Worm (Caenorhabditis elegans) whole organism, early embryonic: Measurements from ENCODE around the gene T11F8.4.
"Not testable (repeated sequence)": the region's sequence is repeated elsewhere in the genome, so short reads cannot be mapped to it uniquely, and the experiment has no call there.

Source experiments
- B0310.2 ChIP-seq: sonication (generic microtip); optimal IDR thresholded peaks from 2 replicates; lab custom pipeline; 2016; ENCODE audit warnings: mild to moderate bottlenecking, missing genetic modification characterization, missing compliant biosample characterization
- F13C5.2 ChIP-seq: sonication (generic microtip); optimal IDR thresholded peaks from 2 replicates; lab custom pipeline; 2017; ENCODE audit warnings: mild to moderate bottlenecking, missing genetic modification characterization, inconsistent platforms, missing compliant biosample characterization
- aly-1 ChIP-seq: sonication (generic microtip); optimal IDR thresholded peaks from 2 replicates; lab custom pipeline; 2016; ENCODE audit warnings: missing genetic modification characterization, missing compliant biosample characterization
- ama-1 ChIP-seq: fragments of 150-350 bp; optimal IDR thresholded peaks from 2 replicates; lab custom pipeline; 2014
- ceh-13 ChIP-seq: fragments of 200-800 bp; sonication (Bioruptor generic); optimal IDR thresholded peaks from 2 replicates; lab custom pipeline; 2018; ENCODE audit warnings: mild to moderate bottlenecking, missing genetic modification characterization, missing compliant biosample characterization
- ceh-36 ChIP-seq: sonication (generic microtip); optimal IDR thresholded peaks from 2 replicates; lab custom pipeline; 2016; ENCODE audit warnings: missing genetic modification characterization, inconsistent platforms, missing compliant biosample characterization
- ets-7 ChIP-seq: sonication (generic microtip); optimal IDR thresholded peaks from 2 replicates; lab custom pipeline; 2016; ENCODE audit warnings: missing genotype, missing genetic modification characterization, missing compliant biosample characterization
- flt-1 ChIP-seq: fragments of 200-800 bp; sonication (Bioruptor generic); IDR thresholded peaks from 2 replicates; pipeline ENCODE4 v1.3.6; 2022; ENCODE audit warnings: missing genetic modification characterization, missing compliant biosample characterization
- hmbx-1 ChIP-seq: sonication (generic microtip); optimal IDR thresholded peaks from 2 replicates; lab custom pipeline; 2016; ENCODE audit warnings: mild to moderate bottlenecking, missing genetic modification characterization, missing compliant biosample characterization
- hmg-4 ChIP-seq: fragments of 200-800 bp; sonication (Bioruptor generic); optimal IDR thresholded peaks from 2 replicates; lab custom pipeline; 2018; ENCODE audit warnings: mild to moderate bottlenecking, missing genetic modification characterization, missing compliant biosample characterization
- hnd-1 ChIP-seq: sonication (generic microtip); optimal IDR thresholded peaks from 2 replicates; lab custom pipeline; 2016; ENCODE audit warnings: missing genetic modification characterization, missing compliant biosample characterization
- pes-1 ChIP-seq: fragments of 200-800 bp; sonication (Bioruptor generic); IDR thresholded peaks from 2 replicates; pipeline ENCODE4 v1.3.6; 2022; ENCODE audit warnings: missing genetic modification reagents, missing genetic modification characterization, missing compliant biosample characterization
- scrt-1 ChIP-seq: fragments of 200-800 bp; sonication (Bioruptor generic); IDR thresholded peaks from 2 replicates; pipeline ENCODE4 v1.3.6; 2022; ENCODE audit warnings: missing genetic modification characterization, missing compliant biosample characterization
- sea-1 ChIP-seq: fragments of 200-800 bp; sonication (Bioruptor generic); conservative IDR thresholded peaks from 2 replicates; pipeline ENCODE4 v1.3.6; 2022; ENCODE audit warnings: missing genetic modification characterization, missing compliant biosample characterization
- tbx-11 ChIP-seq: fragments of 200-800 bp; sonication (Bioruptor generic); IDR thresholded peaks from 2 replicates; pipeline ENCODE4 v1.3.6; 2022; ENCODE audit warnings: missing genetic modification characterization, missing compliant biosample characterization
- tbx-37 ChIP-seq: fragments of 200-800 bp; sonication (Bioruptor generic); conservative IDR thresholded peaks from 2 replicates; pipeline ENCODE4 v1.3.6; 2022; ENCODE audit warnings: missing genetic modification reagents, missing genetic modification characterization, missing compliant biosample characterization
- tra-4 ChIP-seq: sonication (generic microtip); optimal IDR thresholded peaks from 2 replicates; lab custom pipeline; 2017; ENCODE audit warnings: missing genetic modification characterization, missing compliant biosample characterization

Gene T11F8.4

DNA sequence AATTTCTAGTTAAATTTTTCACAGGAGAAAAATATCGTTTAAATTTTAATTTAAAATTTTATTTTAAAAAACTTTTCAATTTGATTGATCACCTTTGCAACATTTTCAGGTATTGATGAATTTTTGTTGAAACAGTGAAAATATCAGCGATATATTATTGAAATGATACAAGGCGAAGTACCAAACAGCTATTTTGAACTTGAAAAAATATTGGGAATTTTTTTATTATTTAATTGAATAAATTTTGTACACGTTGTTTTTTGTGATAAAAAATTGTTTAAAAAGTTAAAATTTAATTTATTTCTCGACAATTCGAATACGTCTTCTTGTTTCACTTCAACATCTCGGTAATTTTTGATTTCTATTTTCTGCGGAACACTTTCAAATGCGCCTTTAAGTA, 17.3 kb upstream of the T11F8.4 start, which contains the start of gene B0273.1:
B0273.1 (plus strand) TSS at position 301 of the 400 bp plus-strand sequence.
- no peak for TF ChIP-seq ets-7 (tag; lab: Kevin White, UChicago)
- no peak for TF ChIP-seq F13C5.2
- TF ChIP-seq aly-1 (tag; lab: Kevin White, UChicago), result no peak
- TF ChIP-seq hnd-1 (tag; lab: Kevin White, UChicago), result no peak
- no peak for TF ChIP-seq scrt-1 (GFP tag; lab: Robert Waterston, UW)
- no peak for TF ChIP-seq sea-1
- TF ChIP-seq pes-1, result no peak
- TF ChIP-seq ama-1 (lab: Kevin White, UChicago), result no peak
- no peak for TF ChIP-seq tbx-37 (GFP tag; lab: Robert Waterston, UW)
- TF ChIP-seq ceh-13, result no peak
- no peak for TF ChIP-seq flt-1 (GFP tag; lab: Robert Waterston, UW)
- TF ChIP-seq ceh-36, result no peak
- no peak for TF ChIP-seq tbx-11 (GFP tag; lab: Robert Waterston, UW)

DNA sequence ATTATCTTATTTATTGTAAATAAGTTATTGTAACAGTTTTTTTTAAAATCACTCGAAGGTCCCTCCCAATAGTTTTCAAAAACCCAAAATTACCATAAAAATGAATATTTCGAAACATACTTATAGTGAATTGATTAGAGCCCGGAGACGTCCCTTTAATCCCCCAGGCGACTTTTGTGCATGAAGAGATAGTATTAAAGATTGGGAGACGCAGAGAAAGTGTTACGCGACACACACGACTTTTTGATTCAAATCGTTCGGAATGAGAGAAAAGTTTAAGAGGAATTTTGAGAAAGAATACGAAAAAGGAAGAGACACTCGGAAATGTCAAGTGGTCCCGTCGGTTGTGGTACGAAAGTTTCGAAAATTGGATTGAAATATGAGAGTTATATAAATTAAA, 16.8 kb upstream of the T11F8.4 start:
- TF ChIP-seq sea-1, result no peak
- no peak for TF ChIP-seq pes-1
- no peak for TF ChIP-seq tbx-11 (GFP tag; lab: Robert Waterston, UW)
- TF ChIP-seq tbx-37 (GFP tag; lab: Robert Waterston, UW), result no peak
- no peak for TF ChIP-seq aly-1 (tag; lab: Kevin White, UChicago)

DNA sequence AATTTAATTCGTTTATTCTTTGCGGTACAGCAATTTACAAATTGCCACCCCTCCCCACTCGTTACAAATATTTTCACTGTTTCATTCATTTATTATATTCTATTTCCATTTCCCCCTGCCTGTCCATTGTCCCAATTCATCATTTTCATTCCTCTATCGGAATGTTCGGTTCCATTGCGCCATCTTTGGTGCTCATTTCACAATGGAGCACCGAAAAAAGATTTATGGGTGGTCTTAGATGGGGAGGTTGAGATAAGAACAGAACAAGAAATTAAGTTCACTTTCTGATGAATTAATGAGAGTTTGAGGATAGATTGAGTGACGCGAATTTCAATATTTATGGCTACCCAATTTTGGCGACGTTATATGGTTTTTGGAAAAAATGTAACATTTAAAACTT, 15.8 kb upstream of the T11F8.4 start:
- TF ChIP-seq pes-1, result no peak
- no peak for TF ChIP-seq aly-1 (tag; lab: Kevin White, UChicago)
- no peak for TF ChIP-seq ets-7 (tag; lab: Kevin White, UChicago)
- no peak for TF ChIP-seq ama-1 (lab: Kevin White, UChicago)
- TF ChIP-seq ceh-13, result no peak
- TF ChIP-seq tbx-11 (GFP tag; lab: Robert Waterston, UW), result no peak
- TF ChIP-seq ceh-36, result no peak
- TF ChIP-seq flt-1 (GFP tag; lab: Robert Waterston, UW), result no peak
- TF ChIP-seq hmbx-1 (tag; lab: Kevin White, UChicago), result no peak
- TF ChIP-seq hmg-4 (GFP tag; lab: Kevin White, UChicago), result no peak

DNA sequence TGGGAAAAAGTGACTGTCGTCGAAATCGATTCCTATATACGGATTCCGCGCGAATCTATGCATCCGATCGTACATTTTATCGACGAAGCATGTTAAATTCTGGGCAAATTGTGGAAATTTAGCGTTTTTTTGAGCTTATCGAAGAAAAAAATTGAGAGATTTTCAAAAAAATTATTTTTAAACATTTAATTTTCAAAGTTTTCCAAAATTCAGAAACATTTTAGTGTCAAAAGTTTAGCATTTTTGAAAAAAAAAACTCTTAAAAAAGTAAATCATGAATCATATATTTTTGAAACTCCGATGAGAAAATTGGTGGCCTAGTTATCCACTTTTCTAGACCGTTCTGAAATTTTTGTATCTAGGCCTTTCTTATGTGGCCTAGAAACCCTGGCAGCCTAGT, 14.7 kb upstream of the T11F8.4 start, which contains the start of gene B0273.115:
B0273.115 (minus strand) TSS at position 101 of the 400 bp plus-strand sequence.
- not testable (repeated sequence) for TF ChIP-seq scrt-1 (GFP tag; lab: Robert Waterston, UW); hnd-1 (tag; lab: Kevin White, UChicago); aly-1 (tag; lab: Kevin White, UChicago)

DNA sequence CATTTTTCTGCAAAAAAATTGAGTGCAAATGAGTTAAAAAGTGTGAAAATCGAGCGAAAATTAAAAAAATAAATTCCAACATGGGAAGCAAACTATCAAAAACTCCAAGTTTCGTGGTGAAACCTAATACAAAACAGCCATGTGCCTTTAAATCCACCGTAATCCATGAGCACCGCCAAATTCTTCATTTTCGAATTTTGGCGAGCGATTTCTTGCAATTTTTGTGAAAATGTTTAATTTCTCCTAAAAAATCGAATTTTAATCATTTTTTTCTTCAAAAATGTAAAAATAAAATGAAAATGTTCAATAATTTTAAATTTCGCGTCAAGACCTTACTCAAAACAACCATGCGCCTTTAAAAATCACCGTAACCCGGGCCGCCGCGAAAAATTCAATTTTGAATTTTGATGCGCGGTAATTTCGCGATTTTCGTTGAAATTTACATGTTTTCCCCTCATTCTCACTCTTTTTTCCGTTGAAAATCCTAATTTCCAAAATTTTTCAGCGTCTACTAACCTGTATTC, 9.9 kb upstream of the T11F8.4 start, which contains the start of the genes snpc-3.1 and puf-7:
snpc-3.1 (minus strand) TSS at position 51 of the 524 bp plus-strand sequence.
puf-7 (plus strand) TSS at position 506 of the 524 bp plus-strand sequence.
- not testable (repeated sequence) for TF ChIP-seq pes-1; hmg-4 (GFP tag; lab: Kevin White, UChicago); hnd-1 (tag; lab: Kevin White, UChicago)

DNA sequence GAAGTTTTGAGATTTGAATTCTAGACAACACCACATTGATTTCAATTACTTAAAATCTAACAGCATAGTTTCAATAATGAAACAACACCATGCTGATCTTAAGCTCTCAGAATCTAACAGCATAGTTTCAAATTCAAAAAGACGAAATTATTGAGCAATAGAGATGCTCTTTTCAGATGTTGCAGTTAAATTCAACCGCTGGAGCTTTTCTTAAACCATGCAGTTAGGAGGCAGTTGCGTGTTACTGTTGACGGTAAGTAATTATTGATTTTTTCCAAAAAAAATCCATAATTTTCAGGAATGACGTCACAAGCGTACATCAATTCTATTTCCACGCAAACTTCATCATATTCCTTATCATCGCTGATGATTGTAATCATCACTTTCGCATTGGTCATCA, 6.4 kb upstream of the T11F8.4 start, which contains the start of gene T11F8.5:
T11F8.5 (plus strand) TSS at position 301 of the 400 bp plus-strand sequence.
- TF ChIP-seq ama-1 (lab: Kevin White, UChicago) (no peak), ceh-13 (no peak), B0310.2 (tag; lab: Kevin White, UChicago) (no peak), hnd-1 (tag; lab: Kevin White, UChicago) (no peak), tbx-11 (GFP tag; lab: Robert Waterston, UW) (no peak), hmbx-1 (tag; lab: Kevin White, UChicago) (no peak), scrt-1 (GFP tag; lab: Robert Waterston, UW) (no peak)

DNA sequence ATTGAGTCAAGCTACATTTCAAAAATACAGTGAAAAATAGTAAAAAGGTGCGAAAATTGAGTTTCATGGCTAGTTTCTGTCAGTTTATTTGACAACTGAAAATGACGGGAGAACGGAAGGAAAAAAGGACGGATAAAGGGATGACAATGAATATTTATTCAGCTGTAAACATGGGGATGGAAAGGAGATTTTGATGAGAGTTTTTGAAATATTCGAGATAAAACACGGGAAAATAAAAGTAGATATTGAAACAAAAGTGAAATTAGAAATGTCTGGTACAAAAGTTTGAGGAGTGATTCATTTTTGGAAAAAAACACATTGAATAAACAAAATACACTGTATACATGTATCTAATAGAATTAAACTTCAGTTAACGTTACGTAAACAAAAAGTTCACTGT, 5.9 kb upstream of the T11F8.4 start, which contains the start of gene T11F8.12:
T11F8.12 (minus strand) TSS at position 101 of the 400 bp plus-strand sequence.
- TF ChIP-seq flt-1 (GFP tag; lab: Robert Waterston, UW) (no peak), hmg-4 (GFP tag; lab: Kevin White, UChicago) (no peak), hnd-1 (tag; lab: Kevin White, UChicago) (no peak), ama-1 (lab: Kevin White, UChicago) (no peak), ceh-13 (no peak), F13C5.2 (no peak), sea-1 (no peak), pes-1 (no peak), ceh-36 (no peak), tbx-37 (GFP tag; lab: Robert Waterston, UW) (no peak), scrt-1 (GFP tag; lab: Robert Waterston, UW) (no peak), tbx-11 (GFP tag; lab: Robert Waterston, UW) (no peak), hmbx-1 (tag; lab: Kevin White, UChicago) (no peak), aly-1 (tag; lab: Kevin White, UChicago) (no peak)

DNA sequence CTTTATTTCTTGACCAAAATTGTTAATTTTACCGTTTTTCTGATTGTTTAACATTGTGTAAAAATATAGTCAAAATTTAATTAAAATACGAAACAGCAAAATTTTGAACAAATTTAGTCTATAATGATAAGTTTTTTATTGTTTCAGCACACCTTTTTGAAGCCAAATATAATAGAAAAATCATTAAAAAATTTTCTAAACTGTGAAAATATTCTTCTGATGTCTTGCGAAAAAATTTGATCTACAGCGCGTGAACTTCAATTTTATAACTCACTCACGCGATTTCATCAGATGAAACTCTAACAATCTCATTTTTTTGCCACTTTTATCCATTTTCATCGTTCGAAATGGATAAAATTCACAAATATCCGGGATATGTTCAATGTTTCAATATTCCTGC, 2.9 kb upstream of the T11F8.4 start, which contains the start of gene T11F8.1:
T11F8.1 (plus strand) TSS at position 301 of the 400 bp plus-strand sequence.
- TF ChIP-seq hmbx-1 (tag; lab: Kevin White, UChicago) (no peak), ets-7 (tag; lab: Kevin White, UChicago) (no peak), B0310.2 (tag; lab: Kevin White, UChicago) (no peak), sea-1 (no peak), aly-1 (tag; lab: Kevin White, UChicago) (no peak), tbx-37 (GFP tag; lab: Robert Waterston, UW) (no peak), tra-4 (tag; lab: Kevin White, UChicago) (no peak), F13C5.2 (no peak), ceh-36 (no peak), tbx-11 (GFP tag; lab: Robert Waterston, UW) (no peak), hnd-1 (tag; lab: Kevin White, UChicago) (no peak), pes-1 (no peak), scrt-1 (GFP tag; lab: Robert Waterston, UW) (no peak), ceh-13 (no peak), ama-1 (lab: Kevin White, UChicago) (no peak), hmg-4 (GFP tag; lab: Kevin White, UChicago) (no peak)
